Worm (Caenorhabditis elegans): ENCODE data around the gene ima-3.
A peak's percentile ranks its signal among the peaks of the same experiment; 100 is the strongest.

Gene ima-3

DNA sequence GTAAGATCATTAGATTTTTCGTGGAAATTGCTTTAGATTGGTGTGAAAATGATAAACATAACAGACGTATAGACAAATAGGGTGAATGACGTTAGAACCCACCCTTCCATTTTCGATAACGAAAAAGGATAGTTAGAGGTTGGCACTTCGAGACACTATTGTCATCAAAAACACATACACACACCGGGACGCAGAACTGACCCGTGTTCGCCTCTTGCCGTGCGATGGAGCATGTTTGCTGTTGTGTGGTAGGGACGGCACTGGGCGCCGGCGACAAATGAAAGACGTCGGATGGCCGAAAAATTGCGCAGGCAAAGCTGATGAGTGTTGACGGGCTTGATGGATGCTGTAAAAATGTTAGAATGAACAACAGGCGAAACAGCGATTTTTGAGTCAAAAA lies 11.6 kb downstream of the ima-3 start:
- TF ChIP-seq snu-23 (GFP tag; optimal IDR thresholded peaks at IDR 0.05): peak; percentile 27
- no peak for TF ChIP-seq unc-30 (tag; optimal IDR thresholded peaks at IDR 0.05)
- no peak for TF ChIP-seq mep-1 (tag; optimal IDR thresholded peaks at IDR 0.05)
- TF ChIP-seq lsy-2 (tag; optimal IDR thresholded peaks at IDR 0.05): peak in 1 of 2 experiments; percentile 31
- TF ChIP-seq F16B12.6 (tag; optimal IDR thresholded peaks at IDR 0.05): peak; percentile 29
- TF ChIP-seq lin-35 (GFP tag; optimal IDR thresholded peaks at IDR 0.05): peak; percentile 22 to 53
- TF ChIP-seq efl-1 (optimal IDR thresholded peaks at IDR 0.05): peak; percentile 13 to 46
- peak in 1 of 2 experiments; percentile 45 for TF ChIP-seq efl-1 (GFP tag; optimal IDR thresholded peaks at IDR 0.05 in 1 of 2)
- TF ChIP-seq sup-37 (GFP tag; optimal IDR thresholded peaks at IDR 0.05): no peak
- peak; percentile 89 for TF ChIP-seq skn-1 (tag; optimal IDR thresholded peaks at IDR 0.05)
- TF ChIP-seq ces-1 (GFP tag; optimal IDR thresholded peaks at IDR 0.05): no peak
- TF ChIP-seq ceh-63 (GFP tag; optimal IDR thresholded peaks at IDR 0.05): no peak
- peak in 2 of 3 experiments; percentile 25 to 32 for TF ChIP-seq dpl-1 (GFP tag; optimal IDR thresholded peaks at IDR 0.05)
- peak in 1 of 3 experiments; percentile 36 for TF ChIP-seq ceh-82 (tag; optimal IDR thresholded peaks at IDR 0.05)
- TF ChIP-seq C16A3.4 (tag; optimal IDR thresholded peaks at IDR 0.05): peak; percentile 47
- TF ChIP-seq nhr-28 (tag; optimal IDR thresholded peaks at IDR 0.05): no peak
- TF ChIP-seq nhr-76 (tag; optimal IDR thresholded peaks at IDR 0.05): no peak
- no peak for TF ChIP-seq ztf-11 (tag; optimal IDR thresholded peaks at IDR 0.05)
- TF ChIP-seq mdl-1 (tag; optimal IDR thresholded peaks at IDR 0.05): peak in 1 of 2 experiments; percentile 29
- TF ChIP-seq nhr-71 (tag; optimal IDR thresholded peaks at IDR 0.05): peak; percentile 0
- no peak for TF ChIP-seq nhr-237 (tag; optimal IDR thresholded peaks at IDR 0.05)
- peak; percentile 20 for TF ChIP-seq lin-15B (tag; optimal IDR thresholded peaks at IDR 0.05)
- TF ChIP-seq vab-15 (tag; optimal IDR thresholded peaks at IDR 0.05): no peak
- TF ChIP-seq rnt-1 (tag; optimal IDR thresholded peaks at IDR 0.05): peak; percentile 34
- no peak for TF ChIP-seq swsn-7 (tag; optimal IDR thresholded peaks at IDR 0.05)
- peak; percentile 84 for TF ChIP-seq lin-14 (GFP tag; optimal IDR thresholded peaks at IDR 0.05)
- TF ChIP-seq nhr-84 (tag; optimal IDR thresholded peaks at IDR 0.05): no peak
- TF ChIP-seq ceh-90 (tag; optimal IDR thresholded peaks at IDR 0.05): no peak

DNA sequence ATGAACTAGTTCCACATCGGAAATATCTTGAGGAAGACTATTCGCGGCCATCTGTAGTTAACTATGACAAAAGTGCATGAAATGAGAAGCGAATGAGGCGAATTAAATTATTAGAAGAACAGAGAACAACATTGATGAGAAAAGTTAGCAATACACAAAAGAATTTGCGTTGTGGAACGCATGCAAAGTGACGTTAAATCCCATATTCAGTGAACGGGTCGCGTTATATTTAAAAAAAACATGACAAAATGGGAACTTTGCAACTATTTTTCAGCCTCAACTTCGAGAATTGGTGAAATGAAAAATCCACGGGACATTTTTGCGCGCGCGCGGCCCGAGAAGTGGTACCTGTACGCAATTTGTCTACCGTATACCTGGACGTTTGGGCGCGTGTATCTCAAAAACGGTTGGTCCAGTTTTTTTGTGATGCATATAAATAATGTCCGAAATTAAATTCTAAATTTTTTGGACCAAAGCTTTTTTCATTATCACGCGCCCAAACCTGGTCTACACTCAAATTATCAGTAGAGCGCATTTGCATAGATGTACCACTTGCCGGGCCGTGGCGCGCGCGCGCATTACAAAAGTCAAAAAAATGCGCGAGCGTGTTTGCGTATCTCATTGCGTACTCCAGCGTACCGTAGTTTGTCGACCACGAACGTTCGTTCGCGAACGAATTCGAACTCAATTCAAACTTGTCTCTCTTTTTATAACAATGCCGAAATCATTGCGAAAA lies 13.5 kb downstream of the ima-3 start, which contains the start of the genes cdd-2 and oef-1:
TSS of gene cdd-2 (minus strand) at position 51 of the 736 bp plus-strand sequence.
TSS of gene oef-1 (plus strand) at position 575 of the 736 bp plus-strand sequence.
- TF ChIP-seq pax-3 (tag; optimal IDR thresholded peaks at IDR 0.05): no peak

ce11 chrIV:7543662-7544061 lies 17.8 kb downstream of the ima-3 start:
- 0 out of 2 replicates have a peak, but pooled peaks have one; percentile 3 for TF ChIP-seq mab-9 (GFP tag; IDR thresholded peaks at IDR 0.05)
- no peak for TF ChIP-seq lin-14 (GFP tag; optimal IDR thresholded peaks at IDR 0.05)

DNA sequence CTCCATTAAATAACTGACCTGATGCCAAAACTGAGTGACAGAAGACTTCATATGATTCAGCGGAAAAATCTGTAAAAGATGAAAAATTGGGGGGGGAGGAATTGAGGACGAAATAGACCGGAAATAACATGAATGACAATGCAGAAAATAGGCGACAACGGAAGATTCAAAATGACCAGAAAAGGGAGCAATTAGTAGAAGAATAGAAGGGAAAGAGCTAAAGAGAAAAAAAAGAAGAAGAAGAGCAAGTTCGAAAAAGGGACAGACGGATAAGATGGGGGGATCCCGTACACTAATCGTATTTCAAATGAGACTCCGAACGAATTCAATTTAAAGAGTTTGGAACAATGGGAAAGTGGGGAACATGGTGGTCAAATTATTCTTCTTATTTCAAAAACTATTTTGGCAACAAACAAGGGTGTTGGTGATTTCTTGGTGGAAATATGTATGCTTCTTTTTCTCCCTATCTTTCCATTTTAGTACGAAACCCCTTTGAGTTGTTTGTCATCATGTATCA lies 18.9 kb downstream of the ima-3 start, which contains the start of gene R05G6.10:
TSS of gene R05G6.10 (minus strand) at position 51 of the 517 bp plus-strand sequence.
- TF ChIP-seq nhr-11 (tag; optimal IDR thresholded peaks at IDR 0.05) (no peak), lin-14 (GFP tag; optimal IDR thresholded peaks at IDR 0.05) (peak; percentile 49)

- TF ChIP-seq skn-1 (tag; optimal IDR thresholded peaks at IDR 0.05): no peak
- no peak for TF ChIP-seq isw-1 (GFP tag; IDR thresholded peaks at IDR 0.05)
- TF ChIP-seq nhr-77 (tag; optimal IDR thresholded peaks at IDR 0.05): no peak
- TF ChIP-seq hlh-4 (tag; optimal IDR thresholded peaks at IDR 0.05): peak; percentile 44
Observed at ce11 chrIV:7532360-7532759, 29.1 kb downstream of the ima-3 start, which contains the start of gene R05G6.1. Gene R05G6.1 (plus strand): TSS chrIV:7532660.
